Worm (Caenorhabditis elegans) whole organism, L1 larva: ENCODE measurements around the gene fln-1.

Experiments
- C04F5.9 ChIP-seq: sonication (generic microtip); optimal IDR thresholded peaks from 2 replicates; lab custom pipeline; 2016; ENCODE audit warnings: missing genetic modification characterization, missing compliant biosample characterization
- C16A3.4 ChIP-seq: fragments of 150-350 bp; optimal IDR thresholded peaks from 2 replicates; lab custom pipeline; 2014; ENCODE audit warnings: missing biosample characterization, missing genetic modification characterization
- C34B4.2 ChIP-seq: sonication (generic microtip); optimal IDR thresholded peaks from 2 replicates; lab custom pipeline; 2017; ENCODE audit warnings: mild to moderate bottlenecking, missing genetic modification characterization, missing compliant biosample characterization
- alr-1 ChIP-seq: fragments of 200-800 bp; sonication (Bioruptor generic); optimal IDR thresholded peaks from 2 replicates; lab custom pipeline; 2018; ENCODE audit warnings: borderline replicate concordance, mild to moderate bottlenecking, missing genetic modification characterization, missing compliant biosample characterization
- aly-2 ChIP-seq: fragments of 150-350 bp; optimal IDR thresholded peaks from 2 replicates; lab custom pipeline; 2014; ENCODE audit warnings: missing biosample characterization, missing genetic modification characterization
- ama-1 ChIP-seq: fragments of 150-350 bp; optimal IDR thresholded peaks from 2 replicates; lab custom pipeline; 2014
- ceh-63 ChIP-seq: fragments of 200-800 bp; sonication (Bioruptor generic); optimal IDR thresholded peaks from 2 replicates; lab custom pipeline; 2018; ENCODE audit warnings: mild to moderate bottlenecking, missing genetic modification characterization, missing compliant biosample characterization
- ces-1 ChIP-seq: fragments of 150-350 bp; optimal IDR thresholded peaks from 2 replicates; lab custom pipeline; 2014; ENCODE audit warnings: missing biosample characterization, missing genetic modification reagents, missing genetic modification characterization
- dpl-1 ChIP-seq, 3 experiments: fragments of 150-350 bp in 2 of 3; sonication (generic microtip) in 1 of 3; optimal IDR thresholded peaks; 2 replicates each; lab custom pipeline; 2014 to 2017; ENCODE audit warnings: missing biosample characterization in 3 of 3, missing genetic modification characterization in 3 of 3, missing genetic modification reagents in 3 of 3
- dsc-1 ChIP-seq: sonication (generic microtip); optimal IDR thresholded peaks from 2 replicates; lab custom pipeline; 2016; ENCODE audit warnings: mild to moderate bottlenecking, missing genetic modification characterization, missing compliant biosample characterization
- efl-1 ChIP-seq, 4 experiments: fragments of 150-350 bp; optimal IDR thresholded peaks in 3 of 4; peaks in 1 of 4; 1 replicate in 1 of 4; 2 replicates in 3 of 4; lab custom pipeline; 2014; ENCODE audit warnings: missing biosample characterization in 2 of 4, missing genetic modification characterization in 2 of 4, missing genetic modification reagents in 2 of 4
- egl-27 ChIP-seq, 2 experiments: fragments of 150-350 bp in 1 of 2; sonication (generic microtip); optimal IDR thresholded peaks; 3 replicates each; lab custom pipeline; 2017 to 2018; ENCODE audit warnings: missing biosample characterization in 2 of 2, missing genetic modification characterization in 2 of 2, missing genetic modification reagents in 2 of 2
- elt-2 ChIP-seq: sonication (generic microtip); optimal IDR thresholded peaks from 2 replicates; lab custom pipeline; 2016; ENCODE audit warnings: missing genetic modification characterization, mild to moderate bottlenecking, inconsistent platforms, missing compliant biosample characterization, missing genetic modification reagents
- elt-3 ChIP-seq, 6 experiments: fragments of 150-350 bp in 1 of 6; sonication (generic microtip); optimal IDR thresholded peaks; 2 replicates each; lab custom pipeline; 2017 to 2018; ENCODE audit warnings: missing biosample characterization in 6 of 6, missing genetic modification characterization in 6 of 6, inconsistent platforms in 1 of 6
- fos-1 ChIP-seq: fragments of 150-350 bp; optimal IDR thresholded peaks from 2 replicates; lab custom pipeline; 2014; ENCODE audit warnings: missing biosample characterization, missing genetic modification characterization
- grh-1 ChIP-seq: fragments of 200-800 bp; sonication (Bioruptor generic); IDR thresholded peaks from 2 replicates; pipeline ENCODE4 v1.3.6; 2022; ENCODE audit warnings: missing genetic modification reagents, missing genetic modification characterization, missing compliant biosample characterization
- hlh-17 ChIP-seq: fragments of 200-800 bp; sonication (Bioruptor generic); optimal IDR thresholded peaks from 2 replicates; lab custom pipeline; 2018; ENCODE audit warnings: missing genetic modification characterization, mild to moderate bottlenecking, missing compliant biosample characterization, moderate library complexity, borderline replicate concordance
- hpl-2 ChIP-seq: fragments of 150-350 bp; optimal IDR thresholded peaks from 2 replicates; lab custom pipeline; 2014; ENCODE audit warnings: missing biosample characterization, missing genetic modification reagents, missing genetic modification characterization
- isw-1 ChIP-seq: fragments of 200-800 bp; sonication (Bioruptor generic); IDR thresholded peaks from 2 replicates; pipeline ENCODE4 v1.3.6; 2022; ENCODE audit warnings: missing genetic modification characterization, missing compliant biosample characterization
- jun-1 ChIP-seq: fragments of 150-350 bp; optimal IDR thresholded peaks from 2 replicates; lab custom pipeline; 2014; ENCODE audit warnings: missing biosample characterization, missing genetic modification reagents, missing genetic modification characterization
- lin-13 ChIP-seq: fragments of 150-350 bp; optimal IDR thresholded peaks from 2 replicates; lab custom pipeline; 2014; ENCODE audit warnings: missing biosample characterization, missing genetic modification reagents, missing genetic modification characterization
- lin-14 ChIP-seq: fragments of 200-800 bp; sonication (Bioruptor generic); optimal IDR thresholded peaks from 2 replicates; lab custom pipeline; 2018; ENCODE audit warnings: mild to moderate bottlenecking, missing genetic modification characterization, moderate library complexity, missing compliant biosample characterization
- lin-35 ChIP-seq, 2 experiments: fragments of 150-350 bp; optimal IDR thresholded peaks; 2 replicates each; lab custom pipeline; 2014; ENCODE audit warnings: missing biosample characterization in 2 of 2, missing genetic modification characterization in 2 of 2, missing genetic modification reagents in 2 of 2
- lin-39 ChIP-seq: fragments of 150-350 bp; optimal IDR thresholded peaks from 2 replicates; lab custom pipeline; 2014; ENCODE audit warnings: missing biosample characterization, missing genetic modification reagents, missing genetic modification characterization
- mdl-1 ChIP-seq, 2 experiments: fragments of 150-350 bp; optimal IDR thresholded peaks; 2 replicates each; lab custom pipeline; 2014 to 2017; ENCODE audit warnings: missing biosample characterization in 2 of 2, missing genetic modification characterization in 2 of 2, inconsistent platforms in 1 of 2
- mef-2 ChIP-seq: fragments of 150-350 bp; optimal IDR thresholded peaks from 2 replicates; lab custom pipeline; 2014; ENCODE audit warnings: missing biosample characterization, missing genetic modification characterization
- mep-1 ChIP-seq: fragments of 150-350 bp; optimal IDR thresholded peaks from 2 replicates; lab custom pipeline; 2014; ENCODE audit warnings: missing biosample characterization, missing genetic modification characterization
- nhr-11 ChIP-seq: fragments of 150-350 bp; optimal IDR thresholded peaks from 2 replicates; lab custom pipeline; 2014; ENCODE audit warnings: missing biosample characterization, missing genetic modification characterization
- nhr-19 ChIP-seq: fragments of 200-800 bp; sonication (Bioruptor generic); conservative IDR thresholded peaks from 2 replicates; pipeline ENCODE4 v1.3.6; 2022; ENCODE audit warnings: missing genetic modification characterization, missing compliant biosample characterization
- nhr-20 ChIP-seq: sonication (generic microtip); optimal IDR thresholded peaks from 2 replicates; lab custom pipeline; 2016; ENCODE audit warnings: mild to moderate bottlenecking, missing genetic modification characterization, missing compliant biosample characterization
- nhr-237 ChIP-seq: fragments of 150-350 bp; optimal IDR thresholded peaks from 2 replicates; lab custom pipeline; 2014; ENCODE audit warnings: missing biosample characterization, missing genetic modification characterization
- nhr-28 ChIP-seq: fragments of 150-350 bp; optimal IDR thresholded peaks from 2 replicates; lab custom pipeline; 2014; ENCODE audit warnings: missing biosample characterization, missing genetic modification characterization
- nhr-47 ChIP-seq: sonication (generic microtip); optimal IDR thresholded peaks from 2 replicates; lab custom pipeline; 2016; ENCODE audit warnings: mild to moderate bottlenecking, missing genetic modification characterization, moderate library complexity, missing compliant biosample characterization
- nhr-71 ChIP-seq: sonication (generic microtip); optimal IDR thresholded peaks from 2 replicates; lab custom pipeline; 2016; ENCODE audit warnings: mild to moderate bottlenecking, missing genetic modification characterization, moderate library complexity, missing compliant biosample characterization
- nhr-77 ChIP-seq: fragments of 150-350 bp; optimal IDR thresholded peaks from 2 replicates; lab custom pipeline; 2014; ENCODE audit warnings: missing biosample characterization, missing genetic modification characterization
- nhr-84 ChIP-seq: sonication (generic microtip); optimal IDR thresholded peaks from 2 replicates; lab custom pipeline; 2017; ENCODE audit warnings: missing biosample characterization, missing genetic modification characterization
- nhr-85 ChIP-seq: sonication (generic microtip); peaks from one replicate; lab custom pipeline; 2016; ENCODE audit warnings: missing genetic modification characterization, inconsistent platforms, missing compliant biosample characterization
- nhr-90 ChIP-seq: sonication (generic microtip); optimal IDR thresholded peaks from 2 replicates; lab custom pipeline; 2016; ENCODE audit warnings: mild to moderate bottlenecking, missing genetic modification characterization, missing compliant biosample characterization; ENCODE audit not compliant: poor library complexity
- pax-3 ChIP-seq: fragments of 200-800 bp; sonication (Bioruptor generic); optimal IDR thresholded peaks from 2 replicates; lab custom pipeline; 2018; ENCODE audit warnings: mild to moderate bottlenecking, missing genetic modification characterization, moderate library complexity, missing compliant biosample characterization
- rnt-1 ChIP-seq: sonication (generic microtip); optimal IDR thresholded peaks from 2 replicates; lab custom pipeline; 2016; ENCODE audit warnings: mild to moderate bottlenecking, missing genetic modification characterization, moderate library complexity, missing compliant biosample characterization
- skn-1 ChIP-seq: fragments of 150-350 bp; optimal IDR thresholded peaks from 2 replicates; lab custom pipeline; 2014; ENCODE audit warnings: missing biosample characterization, missing genetic modification characterization
- snpc-4 ChIP-seq: fragments of 150-350 bp; optimal IDR thresholded peaks from 2 replicates; lab custom pipeline; 2014; ENCODE audit warnings: missing biosample characterization, missing genetic modification characterization
- snu-23 ChIP-seq: sonication (generic microtip); optimal IDR thresholded peaks from 2 replicates; lab custom pipeline; 2016; ENCODE audit warnings: missing genetic modification characterization, missing compliant biosample characterization
- sptf-1 ChIP-seq: fragments of 150-350 bp; optimal IDR thresholded peaks from 2 replicates; lab custom pipeline; 2014; ENCODE audit warnings: missing biosample characterization, missing genetic modification characterization
- sup-37 ChIP-seq: fragments of 200-800 bp; sonication (Bioruptor generic); optimal IDR thresholded peaks from 2 replicates; lab custom pipeline; 2018; ENCODE audit warnings: mild to moderate bottlenecking, missing genetic modification characterization, missing compliant biosample characterization
- swsn-7 ChIP-seq: sonication (generic microtip); optimal IDR thresholded peaks from 2 replicates; lab custom pipeline; 2016; ENCODE audit warnings: missing genetic modification characterization, missing compliant biosample characterization
- tlp-1 ChIP-seq: fragments of 150-350 bp; optimal IDR thresholded peaks from 2 replicates; lab custom pipeline; 2014; ENCODE audit warnings: missing biosample characterization, missing genetic modification characterization
- unc-130 ChIP-seq: fragments of 150-350 bp; optimal IDR thresholded peaks from 2 replicates; lab custom pipeline; 2017; ENCODE audit warnings: missing biosample characterization, missing genetic modification characterization, inconsistent platforms
- unc-30 ChIP-seq: sonication (generic microtip); optimal IDR thresholded peaks from 2 replicates; lab custom pipeline; 2017; ENCODE audit warnings: missing biosample characterization, missing genetic modification characterization
- unc-86 ChIP-seq: sonication (generic microtip); optimal IDR thresholded peaks from 2 replicates; lab custom pipeline; 2016; ENCODE audit warnings: missing genetic modification characterization, missing compliant biosample characterization
- xbp-1 ChIP-seq: sonication (generic microtip); optimal IDR thresholded peaks from 2 replicates; lab custom pipeline; 2016; ENCODE audit warnings: missing genetic modification characterization, missing compliant biosample characterization
- zag-1 ChIP-seq: fragments of 150-350 bp; optimal IDR thresholded peaks from 2 replicates; lab custom pipeline; 2014; ENCODE audit warnings: missing biosample characterization, missing genetic modification characterization

fln-1 gene

ce11 chrIV:393409-393930, 17.7 kb upstream of the fln-1 start, which contains the start of the genes T07A9.15 and nog-1:
Gene T07A9.15 (minus strand): TSS chrIV:393546.
Gene nog-1 (plus strand): TSS chrIV:393880.
- TF ChIP-seq nhr-84 (tag; lab: Kevin White, UChicago): no peak
- no peak for TF ChIP-seq grh-1
- peak; percentile 68 for TF ChIP-seq nhr-90 (tag; lab: Kevin White, UChicago)
- peak; percentile 82 for TF ChIP-seq unc-130 (tag; lab: Kevin White, UChicago)
- peak; percentile 44 for TF ChIP-seq lin-13 (GFP tag; lab: Kevin White, UChicago)
- no peak for TF ChIP-seq mef-2
- TF ChIP-seq mep-1 (tag; lab: Kevin White, UChicago): peak; percentile 89
- no peak for TF ChIP-seq nhr-11 (tag; lab: Kevin White, UChicago)
- no peak for TF ChIP-seq egl-27 (tag; optimal IDR thresholded peaks at IDR 0.05; lab: Kevin White, UChicago)
- TF ChIP-seq lin-14 (GFP tag; lab: Kevin White, UChicago): no peak
- TF ChIP-seq isw-1: peak; percentile 56
- no peak for TF ChIP-seq alr-1 (tag; lab: Kevin White, UChicago)
- no peak for TF ChIP-seq ceh-63 (GFP tag; lab: Kevin White, UChicago)
- TF ChIP-seq tlp-1: no peak
- TF ChIP-seq mdl-1 (tag; optimal IDR thresholded peaks at IDR 0.05; lab: Kevin White, UChicago): peak in 1 of 2 experiments; percentile 59
- peak; percentile 71 to 75 (median 73) for TF ChIP-seq dpl-1 (GFP tag; optimal IDR thresholded peaks at IDR 0.05; lab: Kevin White, UChicago)
- peak; percentile 65 for TF ChIP-seq nhr-20 (tag; lab: Kevin White, UChicago)
- TF ChIP-seq lin-39: peak; percentile 29
- no peak for TF ChIP-seq C34B4.2 (tag; lab: Kevin White, UChicago)
- TF ChIP-seq hpl-2 (GFP tag; lab: Kevin White, UChicago): peak; percentile 41
- TF ChIP-seq nhr-77: peak; percentile 53
- TF ChIP-seq hlh-17 (GFP tag; lab: Kevin White, UChicago): no peak
- peak; percentile 33 for TF ChIP-seq skn-1 (tag; lab: Kevin White, UChicago)
- peak; percentile 80 to 87 for TF ChIP-seq lin-35 (GFP tag; optimal IDR thresholded peaks at IDR 0.05; lab: Kevin White, UChicago)
- no peak for TF ChIP-seq unc-30 (tag; lab: Kevin White, UChicago)
- no peak for TF ChIP-seq ces-1 (GFP tag; lab: Kevin White, UChicago)
- TF ChIP-seq jun-1 (tag; lab: Kevin White, UChicago): peak; percentile 45
- peak; percentile 54 for TF ChIP-seq nhr-19 (GFP tag; lab: Robert Waterston, UW)
- peak; percentile 67 for TF ChIP-seq xbp-1
- TF ChIP-seq unc-86 (tag; lab: Kevin White, UChicago): peak; percentile 61
- TF ChIP-seq elt-3 (tag; optimal IDR thresholded peaks at IDR 0.05; lab: Kevin White, UChicago): peak in 2 of 6 experiments; percentile 22 to 48
- peak; percentile 73 for TF ChIP-seq rnt-1 (tag; lab: Kevin White, UChicago)
- TF ChIP-seq swsn-7 (tag; lab: Kevin White, UChicago): peak; percentile 72
- peak; percentile 7 for TF ChIP-seq C04F5.9 (tag; lab: Kevin White, UChicago)
- TF ChIP-seq snpc-4 (tag; lab: Kevin White, UChicago): peak; percentile 36
- no peak for TF ChIP-seq sptf-1 (tag; lab: Kevin White, UChicago)
- no peak for TF ChIP-seq sup-37 (GFP tag; lab: Kevin White, UChicago)
- peak; percentile 78 for TF ChIP-seq C16A3.4 (tag; lab: Kevin White, UChicago)
- peak; percentile 7 for TF ChIP-seq elt-2 (tag; lab: Kevin White, UChicago)
- peak; percentile 76 for TF ChIP-seq nhr-47 (tag; lab: Kevin White, UChicago)
- peak; percentile 79 for TF ChIP-seq nhr-71 (tag; lab: Kevin White, UChicago)
- TF ChIP-seq dsc-1: peak; percentile 49
- no peak for TF ChIP-seq ama-1 (lab: Kevin White, UChicago)
- peak; percentile 23 for TF ChIP-seq pax-3 (tag; lab: Kevin White, UChicago)
- TF ChIP-seq nhr-28 (tag; lab: Kevin White, UChicago): no peak
- TF ChIP-seq aly-2 (tag; lab: Kevin White, UChicago): peak; percentile 37
- TF ChIP-seq zag-1 (tag; lab: Kevin White, UChicago): no peak
- peak; percentile 1 for TF ChIP-seq nhr-237 (tag; lab: Kevin White, UChicago)
- peak; percentile 69 for TF ChIP-seq nhr-85
- peak; percentile 32 for TF ChIP-seq fos-1 (tag; lab: Kevin White, UChicago)
- TF ChIP-seq efl-1 (optimal IDR thresholded peaks at IDR 0.05; lab: Kevin White, UChicago): peak; percentile 73 to 78
- TF ChIP-seq efl-1 (GFP tag; optimal IDR thresholded peaks at IDR 0.05 in 1 of 2; lab: Kevin White, UChicago): peak; percentile 73 to 97
- TF ChIP-seq snu-23 (GFP tag; lab: Kevin White, UChicago): peak; percentile 87
